Fruit fly (Drosophila melanogaster) whole organism, embryonic: Measurements from ENCODE around the gene ss.

Experiments used
- Bdp1 ChIP-seq: fragments of 200-800 bp; sonication (Bioruptor generic); optimal IDR thresholded peaks from 3 replicates; lab custom pipeline; 2016; ENCODE audit warnings: missing biosample characterization, missing genetic modification characterization
- CG10321 ChIP-seq: fragments of 200-800 bp; sonication (Bioruptor generic); IDR thresholded peaks from 2 replicates; pipeline ENCODE4 v1.3.6; 2022; ENCODE audit warnings: missing biosample characterization, missing genetic modification characterization
- CG10543 ChIP-seq: fragments of 200-800 bp; sonication (Bioruptor generic); optimal IDR thresholded peaks from 3 replicates; lab custom pipeline; 2017; ENCODE audit warnings: missing biosample characterization, mild to moderate bottlenecking, missing genetic modification characterization, moderate library complexity
- CG11093 ChIP-seq: fragments of 200-800 bp; sonication (Bioruptor generic); IDR thresholded peaks from 3 replicates; pipeline ENCODE4 v1.3.6; 2022; ENCODE audit warnings: missing biosample characterization, missing genetic modification characterization
- CG11398 ChIP-seq: fragments of 200-800 bp; sonication (Bioruptor generic); optimal IDR thresholded peaks from 2 replicates; lab custom pipeline; 2016; ENCODE audit warnings: missing biosample characterization, missing genetic modification characterization
- CG11456 ChIP-seq: fragments of 200-800 bp; sonication (Bioruptor generic); IDR thresholded peaks from 3 replicates; pipeline ENCODE4 v1.3.6; 2022; ENCODE audit warnings: missing biosample characterization, missing genetic modification characterization
- CG12236 ChIP-seq: fragments of 200-800 bp; sonication (Bioruptor generic); optimal IDR thresholded peaks from 2 replicates; lab custom pipeline; 2016; ENCODE audit warnings: missing biosample characterization, missing genetic modification characterization
- CG12942 ChIP-seq: fragments of 200-800 bp; sonication (Bioruptor generic); optimal IDR thresholded peaks from 3 replicates; lab custom pipeline; 2016; ENCODE audit warnings: missing biosample characterization, missing genetic modification characterization
- CG13123 ChIP-seq: fragments of 200-800 bp; sonication (Bioruptor generic); optimal IDR thresholded peaks from 2 replicates; lab custom pipeline; 2016; ENCODE audit warnings: missing biosample characterization, missing genetic modification characterization
- CG14014 ChIP-seq: fragments of 200-800 bp; sonication (Bioruptor generic); IDR thresholded peaks from 2 replicates; pipeline ENCODE4 v1.3.6; 2022; ENCODE audit warnings: missing biosample characterization, missing genetic modification characterization
- CG14965 ChIP-seq: fragments of 200-800 bp; sonication (Bioruptor generic); optimal IDR thresholded peaks from 2 replicates; lab custom pipeline; 2016; ENCODE audit warnings: missing biosample characterization, missing genetic modification characterization, borderline replicate concordance
- CG15011 ChIP-seq: fragments of 200-800 bp; sonication (Bioruptor generic); optimal IDR thresholded peaks from 3 replicates; lab custom pipeline; 2018; ENCODE audit warnings: missing biosample characterization, mild to moderate bottlenecking, missing genetic modification characterization
- CG1832 ChIP-seq: fragments of 200-800 bp; sonication (Bioruptor generic); optimal IDR thresholded peaks from 2 replicates; lab custom pipeline; 2017; ENCODE audit warnings: missing biosample characterization, mild to moderate bottlenecking, missing genetic modification characterization, inconsistent platforms
- CG2678 ChIP-seq: fragments of 200-800 bp; sonication (Bioruptor generic); optimal IDR thresholded peaks from 3 replicates; lab custom pipeline; 2019; ENCODE audit warnings: missing biosample characterization, mild to moderate bottlenecking, missing genetic modification characterization, moderate library complexity
- CG33213 ChIP-seq: fragments of 200-800 bp; sonication (Bioruptor generic); optimal IDR thresholded peaks from 3 replicates; lab custom pipeline; 2016; ENCODE audit warnings: missing biosample characterization, missing genetic modification characterization
- CG3407 ChIP-seq: fragments of 200-800 bp; sonication (Bioruptor generic); optimal IDR thresholded peaks from 2 replicates; lab custom pipeline; 2018; ENCODE audit warnings: missing biosample characterization, mild to moderate bottlenecking, missing genetic modification characterization
- CG4328 ChIP-seq: fragments of 200-800 bp; sonication (Bioruptor generic); optimal IDR thresholded peaks from 3 replicates; lab custom pipeline; 2017; ENCODE audit warnings: missing biosample characterization, missing genetic modification reagents, missing genetic modification characterization
- CG4360 ChIP-seq: fragments of 200-800 bp; sonication (Bioruptor generic); IDR thresholded peaks from 2 replicates; pipeline ENCODE4 v1.3.6; 2022; ENCODE audit warnings: missing biosample characterization, missing genetic modification characterization
- CG6791 ChIP-seq: fragments of 200-800 bp; sonication (Bioruptor generic); IDR thresholded peaks from 3 replicates; pipeline ENCODE4 v1.3.6; 2022; ENCODE audit warnings: missing biosample characterization, missing genetic modification characterization; ENCODE audit not compliant: partially characterized antibody
- CG7928 ChIP-seq: fragments of 200-800 bp; sonication (Bioruptor generic); optimal IDR thresholded peaks from 2 replicates; lab custom pipeline; 2017; ENCODE audit warnings: missing biosample characterization, mild to moderate bottlenecking, missing genetic modification characterization
- CG8089 ChIP-seq: fragments of 200-800 bp; sonication (Bioruptor generic); optimal IDR thresholded peaks from 3 replicates; lab custom pipeline; 2016; ENCODE audit warnings: missing biosample characterization, missing genetic modification characterization
- Dip2 ChIP-seq: fragments of 200-800 bp; sonication (Bioruptor generic); IDR thresholded peaks from 2 replicates; pipeline ENCODE4 v1.3.6; 2022; ENCODE audit warnings: missing biosample characterization, missing genetic modification characterization
- Fer3 ChIP-seq: fragments of 200-800 bp; sonication (Bioruptor generic); optimal IDR thresholded peaks from 2 replicates; lab custom pipeline; 2018; ENCODE audit warnings: missing biosample characterization, mild to moderate bottlenecking, missing genetic modification characterization, moderate library complexity
- MBD-R2 ChIP-seq: fragments of 200-800 bp; sonication (Bioruptor generic); IDR thresholded peaks from 2 replicates; pipeline ENCODE4 v1.3.6; 2022; ENCODE audit warnings: missing biosample characterization, missing genetic modification characterization
- Nf-YC ChIP-seq: fragments of 200-800 bp; optimal IDR thresholded peaks from 3 replicates; lab custom pipeline; 2019; ENCODE audit warnings: missing biosample characterization, mild to moderate bottlenecking, missing genetic modification characterization, moderate library complexity
- Opbp ChIP-seq: fragments of 200-800 bp; sonication (Bioruptor generic); IDR thresholded peaks from 3 replicates; pipeline ENCODE4 v1.3.6; 2022; ENCODE audit warnings: missing biosample characterization, missing genetic modification characterization; ENCODE audit not compliant: partially characterized antibody
- Rfx ChIP-seq: fragments of 200-800 bp; sonication (Bioruptor generic); IDR thresholded peaks from 2 replicates; pipeline ENCODE4 v1.3.6; 2022; ENCODE audit warnings: missing biosample characterization, missing genetic modification characterization
- Scr ChIP-seq: fragments of 200-800 bp; sonication (Bioruptor generic); IDR thresholded peaks from 2 replicates; pipeline ENCODE4 v1.3.6; 2022; ENCODE audit warnings: missing biosample characterization, missing genetic modification characterization; ENCODE audit not compliant: partially characterized antibody
- Usf ChIP-seq: fragments of 200-800 bp; sonication (Bioruptor generic); optimal IDR thresholded peaks from 2 replicates; lab custom pipeline; 2017; ENCODE audit warnings: missing genotype, missing biosample characterization, missing genetic modification characterization
- YL-1 ChIP-seq: fragments of 200-800 bp; sonication (Bioruptor generic); optimal IDR thresholded peaks from 3 replicates; lab custom pipeline; 2017; ENCODE audit warnings: missing biosample characterization, mild to moderate bottlenecking, missing genetic modification characterization
- bcd ChIP-seq: fragments of 200-800 bp; sonication (Bioruptor generic); optimal IDR thresholded peaks from 2 replicates; lab custom pipeline; 2017; ENCODE audit warnings: missing biosample characterization, mild to moderate bottlenecking, missing genetic modification characterization
- crol ChIP-seq: fragments of 200-800 bp; sonication (Bioruptor generic); IDR thresholded peaks from 2 replicates; pipeline ENCODE4 v1.3.6; 2022; ENCODE audit warnings: missing biosample characterization, missing genetic modification characterization
- crp ChIP-seq, 2 experiments: fragments of 200-800 bp; sonication (Bioruptor generic); optimal IDR thresholded peaks; 2 replicates in 1 of 2; 3 replicates in 1 of 2; lab custom pipeline; 2017; ENCODE audit warnings: missing biosample characterization in 2 of 2, missing genetic modification characterization in 2 of 2, mild to moderate bottlenecking in 1 of 2, moderate library complexity in 1 of 2
- danr ChIP-seq: fragments of 200-800 bp; sonication (Bioruptor generic); IDR thresholded peaks from 2 replicates; pipeline ENCODE4 v1.3.6; 2022; ENCODE audit warnings: missing biosample characterization, missing genetic modification characterization
- dmrt99B ChIP-seq: fragments of 200-800 bp; sonication (Bioruptor generic); optimal IDR thresholded peaks from 2 replicates; lab custom pipeline; 2018; ENCODE audit warnings: missing biosample characterization, mild to moderate bottlenecking, missing genetic modification characterization, moderate library complexity
- fd102C ChIP-seq: fragments of 200-800 bp; sonication (Bioruptor generic); optimal IDR thresholded peaks from 2 replicates; lab custom pipeline; 2018; ENCODE audit warnings: missing biosample characterization, mild to moderate bottlenecking, missing genetic modification characterization, moderate library complexity
- gcm ChIP-seq: fragments of 200-800 bp; sonication (Bioruptor generic); optimal IDR thresholded peaks from 2 replicates; lab custom pipeline; 2019; ENCODE audit warnings: missing biosample characterization, mild to moderate bottlenecking, missing genetic modification characterization, moderate library complexity
- gro ChIP-seq: fragments of 200-800 bp; sonication (Bioruptor generic); optimal IDR thresholded peaks from 2 replicates; lab custom pipeline; 2016; ENCODE audit warnings: missing biosample characterization, missing genetic modification characterization
- hkb ChIP-seq, 2 experiments: fragments of 200-800 bp in 1 of 2; fragments of >200 bp in 1 of 2; sonication (Bioruptor generic) in 1 of 2; IDR thresholded peaks in 1 of 2; optimal IDR thresholded peaks in 1 of 2; 2 replicates each; pipeline versions ENCODE4 v1.3.6 to Lab custom; 2017 to 2022; ENCODE audit warnings: missing biosample characterization in 1 of 2, missing genetic modification characterization in 1 of 2
- nau ChIP-seq: fragments of 200-800 bp; sonication (Bioruptor generic); optimal IDR thresholded peaks from 3 replicates; lab custom pipeline; 2017; ENCODE audit warnings: missing biosample characterization, mild to moderate bottlenecking, missing genetic modification characterization, missing genetic modification reagents
- phol ChIP-seq: fragments of 200-800 bp; sonication (Bioruptor generic); optimal IDR thresholded peaks from 3 replicates; lab custom pipeline; 2018; ENCODE audit warnings: missing biosample characterization, mild to moderate bottlenecking, missing genetic modification characterization, moderate library complexity
- pita ChIP-seq: fragments of 200-800 bp; sonication (Bioruptor generic); optimal IDR thresholded peaks from 2 replicates; lab custom pipeline; 2017; ENCODE audit warnings: missing biosample characterization, mild to moderate bottlenecking, missing genetic modification characterization
- pzg ChIP-seq: fragments of 200-800 bp; sonication (Bioruptor generic); optimal IDR thresholded peaks from 3 replicates; lab custom pipeline; 2018; ENCODE audit warnings: missing biosample characterization, mild to moderate bottlenecking, missing genetic modification characterization, moderate library complexity
- salm ChIP-seq: fragments of 200-800 bp; sonication (Bioruptor generic); optimal IDR thresholded peaks from 2 replicates; lab custom pipeline; 2018; ENCODE audit warnings: missing biosample characterization, mild to moderate bottlenecking, missing genetic modification characterization
- seq ChIP-seq: fragments of 200-800 bp; sonication (Bioruptor generic); IDR thresholded peaks from 2 replicates; pipeline ENCODE4 v1.3.6; 2022; ENCODE audit warnings: missing biosample characterization, missing genetic modification characterization
- slp2 ChIP-seq: fragments of 200-800 bp; sonication (Bioruptor generic); optimal IDR thresholded peaks from 2 replicates; lab custom pipeline; 2016; ENCODE audit warnings: missing biosample characterization, missing genetic modification characterization
- sob ChIP-seq: fragments of 200-800 bp; sonication (Bioruptor generic); IDR thresholded peaks from 2 replicates; pipeline ENCODE4 v1.3.6; 2022; ENCODE audit warnings: missing biosample characterization, missing genetic modification characterization
- tio ChIP-seq: fragments of 200-800 bp; sonication (Bioruptor generic); optimal IDR thresholded peaks from 2 replicates; lab custom pipeline; 2017; ENCODE audit warnings: missing biosample characterization, missing genetic modification characterization, inconsistent platforms
- twi ChIP-seq: fragments of 200-800 bp; optimal IDR thresholded peaks from 2 replicates; lab custom pipeline; 2019; ENCODE audit warnings: missing biosample characterization, mild to moderate bottlenecking, missing genetic modification characterization, moderate library complexity
- vvl ChIP-seq: fragments of 200-800 bp; sonication (Bioruptor generic); IDR thresholded peaks from 2 replicates; pipeline ENCODE4 v1.3.6; 2022; ENCODE audit warnings: missing biosample characterization, missing genetic modification characterization

The ss gene

dm6 chr3R:16434599-16434998, 31.1 kb upstream of the ss start, which contains the start of gene CG14881:
TSS of gene CG14881 (plus strand) at chr3R:16434899.
- TF ChIP-seq CG10543 (GFP tag; lab: Kevin White, UChicago) (no peak), gro (no peak), pzg (GFP tag; lab: Kevin White, UChicago) (peak; percentile 16), MBD-R2 (GFP tag; lab: Robert Waterston, UW) (peak; percentile 52), CG10321 (GFP tag; lab: Robert Waterston, UW) (no peak), salm (no peak), crol (no peak), pita (no peak), crp (GFP tag; optimal IDR thresholded peaks at IDR 0.05; lab: Kevin White, UChicago) (peak in 1 of 2 experiments; percentile 40), hkb (optimal IDR thresholded peaks at IDR 0.05; lab: Kevin White, UChicago) (no peak), hkb (GFP tag; IDR thresholded peaks at IDR 0.05; lab: Robert Waterston, UW) (no peak), Dip2 (GFP tag; lab: Robert Waterston, UW) (no peak), phol (no peak)

dm6 chr3R:16432665-16433065, 29.2 kb upstream of the ss start, which contains the start of gene Fntb:
TSS of gene Fntb (plus strand) at chr3R:16432998.
- TF ChIP-seq CG11093 (GFP tag; lab: Robert Waterston, UW) (no peak), CG6791 (GFP tag; lab: Robert Waterston, UW) (no peak), CG14014 (GFP tag; lab: Robert Waterston, UW) (0 out of 2 replicates have a peak, but pooled peaks have one; percentile 41), danr (GFP tag; lab: Robert Waterston, UW) (peak; percentile 36; the same call in 1 of the 2 replicates), Nf-YC (peak; percentile 65), gcm (peak; percentile 56), CG4328 (GFP tag; lab: Kevin White, UChicago) (peak; percentile 53), CG33213 (GFP tag; lab: Kevin White, UChicago) (no peak), CG15011 (GFP tag; lab: Kevin White, UChicago) (no peak), CG3407 (GFP tag; lab: Kevin White, UChicago) (peak; percentile 28), CG8089 (GFP tag; lab: Kevin White, UChicago) (no peak), Scr (no peak), CG2678 (tag; lab: Kevin White, UChicago) (no peak), tio (GFP tag; lab: Kevin White, UChicago) (no peak), nau (GFP tag; lab: Kevin White, UChicago) (no peak), slp2 (GFP tag; lab: Kevin White, UChicago) (no peak), CG11398 (GFP tag; lab: Kevin White, UChicago) (no peak), vvl (GFP tag; lab: Robert Waterston, UW) (peak; percentile 68), CG13123 (GFP tag; lab: Kevin White, UChicago) (no peak), CG11456 (GFP tag; lab: Robert Waterston, UW) (0 out of 3 replicates have a peak, but pooled peaks have one; percentile 5), sob (GFP tag; lab: Robert Waterston, UW) (peak; percentile 63), seq (GFP tag; lab: Robert Waterston, UW) (0 out of 2 replicates have a peak, but pooled peaks have one; percentile 15), Opbp (GFP tag; lab: Robert Waterston, UW) (no peak), CG7928 (GFP tag; lab: Kevin White, UChicago) (peak; percentile 5), YL-1 (GFP tag; lab: Kevin White, UChicago) (no peak), CG1832 (GFP tag; lab: Kevin White, UChicago) (no peak), CG12942 (GFP tag; lab: Kevin White, UChicago) (peak; percentile 57), Bdp1 (GFP tag; lab: Kevin White, UChicago) (no peak), Usf (no peak), Fer3 (peak; percentile 78), Rfx (peak; percentile 69), bcd (GFP tag; lab: Kevin White, UChicago) (no peak), fd102C (GFP tag; lab: Kevin White, UChicago) (no peak), twi (tag; lab: Kevin White, UChicago) (peak; percentile 46), CG12236 (GFP tag; lab: Kevin White, UChicago) (no peak), CG14965 (GFP tag; lab: Kevin White, UChicago) (no peak), CG4360 (GFP tag; lab: Robert Waterston, UW) (no peak), dmrt99B (tag; lab: Kevin White, UChicago) (no peak)
